Fruit fly (Drosophila melanogaster) Kc167 (cell line): ENCODE data around the gene CG7675.

Source experiments
- Myc ChIP-seq: fragments of >200 bp; optimal IDR thresholded peaks from 2 replicates; lab custom pipeline; 2017; ENCODE audit warnings: missing external identifiers
- h ChIP-seq: fragments of >200 bp; optimal IDR thresholded peaks from 3 replicates; lab custom pipeline; 2018; ENCODE audit warnings: missing external identifiers
- insv ChIP-seq: fragments of >200 bp; optimal IDR thresholded peaks from 3 replicates; lab custom pipeline; 2018; ENCODE audit warnings: missing external identifiers
- psq ChIP-seq: fragments of >200 bp; optimal IDR thresholded peaks from 2 replicates; lab custom pipeline; 2017; ENCODE audit warnings: missing external identifiers

- TF ChIP-seq h (lab: Kevin White, UChicago) (no peak), Myc (lab: Kevin White, UChicago) (no peak), psq (lab: Kevin White, UChicago) (no peak), insv (lab: Kevin White, UChicago) (no peak)
These were observed 8.2 kb downstream of the CG7675 start, which contains the start of gene gl for dm6 chr3R:18372688-18373304.
